Worm (Caenorhabditis elegans) whole organism, L1 larva: ENCODE data around the gene msp-38.

Source experiments
- C34B4.2 ChIP-seq: sonication (generic microtip); optimal IDR thresholded peaks from 2 replicates; lab custom pipeline; 2017; ENCODE audit warnings: mild to moderate bottlenecking, missing genetic modification characterization, missing compliant biosample characterization
- Y116A8C.19 ChIP-seq: sonication (generic microtip); optimal IDR thresholded peaks from 2 replicates; lab custom pipeline; 2016; ENCODE audit warnings: missing compliant biosample characterization, missing genetic modification characterization, borderline replicate concordance
- blmp-1 ChIP-seq: fragments of 150-350 bp; optimal IDR thresholded peaks from 2 replicates; lab custom pipeline; 2014; ENCODE audit warnings: missing biosample characterization, missing genetic modification characterization
- ceh-82 ChIP-seq, 3 experiments: fragments of 150-350 bp in 1 of 3; sonication (generic microtip) in 2 of 3; optimal IDR thresholded peaks; 2 replicates each; lab custom pipeline; 2014 to 2017; ENCODE audit warnings: missing biosample characterization in 3 of 3, missing genetic modification characterization in 3 of 3
- dpl-1 ChIP-seq, 3 experiments: fragments of 150-350 bp in 2 of 3; sonication (generic microtip) in 1 of 3; optimal IDR thresholded peaks; 2 replicates each; lab custom pipeline; 2014 to 2017; ENCODE audit warnings: missing biosample characterization in 3 of 3, missing genetic modification characterization in 3 of 3, missing genetic modification reagents in 3 of 3
- efl-1 ChIP-seq, 4 experiments: fragments of 150-350 bp; optimal IDR thresholded peaks in 3 of 4; peaks in 1 of 4; 1 replicate in 1 of 4; 2 replicates in 3 of 4; lab custom pipeline; 2014; ENCODE audit warnings: missing biosample characterization in 2 of 4, missing genetic modification characterization in 2 of 4, missing genetic modification reagents in 2 of 4
- grh-1 ChIP-seq: fragments of 200-800 bp; sonication (Bioruptor generic); IDR thresholded peaks from 2 replicates; pipeline ENCODE4 v1.3.6; 2022; ENCODE audit warnings: missing genetic modification reagents, missing genetic modification characterization, missing compliant biosample characterization
- hlh-17 ChIP-seq: fragments of 200-800 bp; sonication (Bioruptor generic); optimal IDR thresholded peaks from 2 replicates; lab custom pipeline; 2018; ENCODE audit warnings: missing genetic modification characterization, mild to moderate bottlenecking, missing compliant biosample characterization, moderate library complexity, borderline replicate concordance
- irx-1 ChIP-seq: sonication (generic microtip); optimal IDR thresholded peaks from 2 replicates; lab custom pipeline; 2016; ENCODE audit warnings: missing genetic modification characterization, missing compliant biosample characterization
- jun-1 ChIP-seq: fragments of 150-350 bp; optimal IDR thresholded peaks from 2 replicates; lab custom pipeline; 2014; ENCODE audit warnings: missing biosample characterization, missing genetic modification reagents, missing genetic modification characterization
- lin-13 ChIP-seq: fragments of 150-350 bp; optimal IDR thresholded peaks from 2 replicates; lab custom pipeline; 2014; ENCODE audit warnings: missing biosample characterization, missing genetic modification reagents, missing genetic modification characterization
- lin-35 ChIP-seq, 2 experiments: fragments of 150-350 bp; optimal IDR thresholded peaks; 2 replicates each; lab custom pipeline; 2014; ENCODE audit warnings: missing biosample characterization in 2 of 2, missing genetic modification characterization in 2 of 2, missing genetic modification reagents in 2 of 2
- lsy-2 ChIP-seq, 2 experiments: fragments of 150-350 bp; optimal IDR thresholded peaks; 2 replicates each; lab custom pipeline; 2014; ENCODE audit warnings: missing biosample characterization in 2 of 2, missing genetic modification characterization in 2 of 2
- mdl-1 ChIP-seq, 2 experiments: fragments of 150-350 bp; optimal IDR thresholded peaks; 2 replicates each; lab custom pipeline; 2014 to 2017; ENCODE audit warnings: missing biosample characterization in 2 of 2, missing genetic modification characterization in 2 of 2, inconsistent platforms in 1 of 2
- mep-1 ChIP-seq: fragments of 150-350 bp; optimal IDR thresholded peaks from 2 replicates; lab custom pipeline; 2014; ENCODE audit warnings: missing biosample characterization, missing genetic modification characterization
- nhr-20 ChIP-seq: sonication (generic microtip); optimal IDR thresholded peaks from 2 replicates; lab custom pipeline; 2016; ENCODE audit warnings: mild to moderate bottlenecking, missing genetic modification characterization, missing compliant biosample characterization
- nhr-71 ChIP-seq: sonication (generic microtip); optimal IDR thresholded peaks from 2 replicates; lab custom pipeline; 2016; ENCODE audit warnings: mild to moderate bottlenecking, missing genetic modification characterization, moderate library complexity, missing compliant biosample characterization
- rnt-1 ChIP-seq: sonication (generic microtip); optimal IDR thresholded peaks from 2 replicates; lab custom pipeline; 2016; ENCODE audit warnings: mild to moderate bottlenecking, missing genetic modification characterization, moderate library complexity, missing compliant biosample characterization
- snpc-4 ChIP-seq: fragments of 150-350 bp; optimal IDR thresholded peaks from 2 replicates; lab custom pipeline; 2014; ENCODE audit warnings: missing biosample characterization, missing genetic modification characterization
- sup-37 ChIP-seq: fragments of 200-800 bp; sonication (Bioruptor generic); optimal IDR thresholded peaks from 2 replicates; lab custom pipeline; 2018; ENCODE audit warnings: mild to moderate bottlenecking, missing genetic modification characterization, missing compliant biosample characterization
- swsn-7 ChIP-seq: sonication (generic microtip); optimal IDR thresholded peaks from 2 replicates; lab custom pipeline; 2016; ENCODE audit warnings: missing genetic modification characterization, missing compliant biosample characterization
- tlp-1 ChIP-seq: fragments of 150-350 bp; optimal IDR thresholded peaks from 2 replicates; lab custom pipeline; 2014; ENCODE audit warnings: missing biosample characterization, missing genetic modification characterization
- unc-130 ChIP-seq: fragments of 150-350 bp; optimal IDR thresholded peaks from 2 replicates; lab custom pipeline; 2017; ENCODE audit warnings: missing biosample characterization, missing genetic modification characterization, inconsistent platforms
- xbp-1 ChIP-seq: sonication (generic microtip); optimal IDR thresholded peaks from 2 replicates; lab custom pipeline; 2016; ENCODE audit warnings: missing genetic modification characterization, missing compliant biosample characterization
- ztf-11 ChIP-seq, 2 experiments: sonication (generic microtip); optimal IDR thresholded peaks; 2 replicates each; lab custom pipeline; 2016 to 2017; ENCODE audit warnings: missing genetic modification characterization in 2 of 2, missing biosample characterization in 1 of 2, missing compliant biosample characterization in 1 of 2

Gene msp-38

DNA sequence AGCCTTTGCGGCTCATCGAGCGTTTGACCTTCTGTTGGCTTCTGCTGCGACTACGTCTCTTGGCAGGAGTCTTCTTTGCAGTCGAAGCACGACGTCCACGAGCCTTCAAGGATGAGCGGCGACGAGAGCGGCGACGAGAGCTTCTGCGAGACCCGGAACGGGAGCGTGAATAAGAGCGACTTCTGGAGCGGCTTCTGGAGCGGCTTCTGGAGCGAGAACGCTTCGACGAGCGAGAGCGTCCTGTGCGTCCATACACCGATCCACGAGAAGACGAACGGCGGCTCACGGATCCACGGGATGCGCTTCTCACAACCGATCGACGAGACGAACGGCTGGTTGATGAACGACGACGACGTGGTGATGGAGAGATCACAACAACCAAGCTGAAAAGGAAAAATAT, 32.7 kb downstream of the msp-38 start:
- TF ChIP-seq swsn-7 (tag; lab: Kevin White, UChicago) (no peak), ztf-11 (tag; optimal IDR thresholded peaks at IDR 0.05; lab: Kevin White, UChicago) (no peak), nhr-20 (no peak), mep-1 (tag; lab: Kevin White, UChicago) (no peak), C34B4.2 (tag; lab: Kevin White, UChicago) (no peak), sup-37 (GFP tag; lab: Kevin White, UChicago) (no peak), unc-130 (tag; lab: Kevin White, UChicago) (no peak), ceh-82 (tag; optimal IDR thresholded peaks at IDR 0.05; lab: Kevin White, UChicago) (no peak), lin-13 (GFP tag; lab: Kevin White, UChicago) (no peak)

DNA sequence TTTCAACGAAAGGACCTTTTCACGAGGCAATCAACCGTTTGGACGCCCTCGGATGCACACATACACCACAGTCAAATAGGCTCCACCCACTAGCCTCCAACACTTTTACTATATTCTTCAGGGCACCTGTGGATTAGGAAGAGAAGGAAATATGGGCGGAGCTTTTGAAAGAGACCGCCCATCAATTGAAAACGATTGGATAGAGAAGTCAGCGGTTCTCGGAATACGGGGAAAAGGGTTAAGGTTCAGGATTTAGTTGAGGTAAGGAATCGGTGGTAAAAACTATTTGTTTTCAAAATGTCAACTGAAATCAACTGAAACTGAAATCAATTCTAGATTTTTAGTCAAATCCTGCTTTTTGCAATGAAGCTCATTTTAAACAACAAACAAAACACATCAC, 33.1 kb downstream of the msp-38 start, which contains the start of gene egl-38:
TSS of gene egl-38 (minus strand) at position 101 of the 400 bp plus-strand sequence.
- TF ChIP-seq xbp-1 (tag; lab: Kevin White, UChicago) (no peak), blmp-1 (tag; lab: Kevin White, UChicago) (no peak), jun-1 (tag; lab: Kevin White, UChicago) (no peak), mdl-1 (tag; optimal IDR thresholded peaks at IDR 0.05; lab: Kevin White, UChicago) (no peak), mep-1 (tag; lab: Kevin White, UChicago) (no peak)
- TF ChIP-seq, all 84 proteins: peak for 0

DNA sequence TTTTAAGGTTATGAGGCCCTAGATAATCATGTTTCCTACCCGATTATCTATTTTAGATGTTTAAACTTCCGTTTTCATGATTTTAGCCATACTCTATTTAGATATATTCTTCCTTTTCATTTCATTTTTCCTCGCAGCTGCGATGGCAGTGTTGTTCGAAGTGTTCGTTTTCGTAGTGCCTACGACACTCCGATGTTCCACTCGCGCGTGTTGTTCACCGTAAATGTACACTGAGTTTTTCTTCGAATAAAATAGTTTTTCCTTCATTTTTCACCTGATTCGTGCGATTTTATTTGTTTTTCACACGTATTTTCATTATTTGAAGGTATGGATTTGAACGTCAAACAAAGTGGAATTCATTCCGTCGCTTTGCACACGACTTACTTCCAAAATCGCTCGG, 46.7 kb downstream of the msp-38 start, which contains the start of gene dis-3:
TSS of gene dis-3 (plus strand) at position 322 of the 400 bp plus-strand sequence.
- TF ChIP-seq rnt-1 (tag; lab: Kevin White, UChicago) (peak; percentile 1), hlh-17 (GFP tag; lab: Kevin White, UChicago) (no peak), nhr-71 (no peak), lsy-2 (tag; optimal IDR thresholded peaks at IDR 0.05; lab: Kevin White, UChicago) (no peak), blmp-1 (tag; lab: Kevin White, UChicago) (peak; percentile 22), dpl-1 (GFP tag; optimal IDR thresholded peaks at IDR 0.05; lab: Kevin White, UChicago) (peak in 1 of 3 experiments; percentile 26), lin-35 (GFP tag; optimal IDR thresholded peaks at IDR 0.05; lab: Kevin White, UChicago) (peak in 1 of 2 experiments; percentile 45), efl-1 (optimal IDR thresholded peaks at IDR 0.05; lab: Kevin White, UChicago) (peak; percentile 16 to 36), efl-1 (GFP tag; optimal IDR thresholded peaks at IDR 0.05 in 1 of 2; lab: Kevin White, UChicago) (peak in 1 of 2 experiments; percentile 57), Y116A8C.19 (tag; lab: Kevin White, UChicago) (no peak)

DNA sequence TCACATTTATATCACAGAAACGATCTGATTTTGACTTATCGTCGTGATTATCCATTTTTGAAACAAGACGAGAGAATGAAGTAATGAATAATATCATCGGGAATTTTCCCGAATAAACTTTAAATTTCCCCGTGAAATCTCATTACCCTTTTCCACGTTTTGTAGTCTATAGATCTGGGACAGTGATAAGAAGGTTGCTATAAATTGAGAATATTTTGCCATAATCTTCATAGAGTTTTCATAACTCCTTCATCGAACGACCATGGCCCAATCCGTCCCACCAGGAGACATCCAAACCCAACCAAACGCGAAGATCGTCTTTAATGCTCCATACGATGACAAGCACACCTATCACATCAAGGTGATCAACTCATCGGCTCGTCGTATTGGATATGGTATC, 48.4 kb downstream of the msp-38 start, which contains the start of the genes C04G2.5 and msp-36:
TSS of gene C04G2.5 (minus strand) at position 101 of the 400 bp plus-strand sequence.
TSS of gene msp-36 (plus strand) at position 263 of the 400 bp plus-strand sequence.
- TF ChIP-seq grh-1 (GFP tag; lab: Robert Waterston, UW) (no peak), irx-1 (tag; lab: Kevin White, UChicago) (no peak), nhr-20 (no peak), tlp-1 (tag; lab: Kevin White, UChicago) (no peak), lsy-2 (tag; optimal IDR thresholded peaks at IDR 0.05; lab: Kevin White, UChicago) (no peak), snpc-4 (tag; lab: Kevin White, UChicago) (no peak)
